Fruit fly (Drosophila melanogaster) whole organism, wandering third instar larva: Measurements from ENCODE around the gene CG33688.

Experiments
- Hr83 ChIP-seq: fragments of 200-300 bp; sonication (Bioruptor generic); optimal IDR thresholded peaks from 2 replicates; lab custom pipeline; 2016; ENCODE audit warnings: missing biosample characterization, mild to moderate bottlenecking, missing genetic modification characterization, moderate library complexity; ENCODE audit not compliant: poor library complexity, severe bottlenecking
- psq ChIP-seq: fragments of 200-800 bp; sonication (Bioruptor generic); optimal IDR thresholded peaks from 3 replicates; lab custom pipeline; 2017; ENCODE audit warnings: missing biosample characterization, mild to moderate bottlenecking, missing genetic modification characterization, moderate library complexity

- TF ChIP-seq Hr83 (GFP tag; lab: Kevin White, UChicago) (no peak), psq (GFP tag; lab: Kevin White, UChicago) (peak; percentile 62)
Measured at dm6 chr3L:16165356-16166168, 33.5 kb upstream of the CG33688 start.
